Worm (Caenorhabditis elegans) whole organism, L4 larva: Measurements from ENCODE around the gene T15H9.5.
A peak's percentile ranks its signal among the peaks of the same experiment; 100 is the strongest.

Source experiments
- F10B5.3 ChIP-seq: sonication (generic microtip); optimal IDR thresholded peaks from 2 replicates; lab custom pipeline; 2016; ENCODE audit warnings: mild to moderate bottlenecking, missing genetic modification characterization, missing compliant biosample characterization
- T26A8.4 ChIP-seq: fragments of 200-800 bp; sonication (Bioruptor generic); IDR thresholded peaks from 2 replicates; pipeline ENCODE4 v1.3.6; 2022; ENCODE audit warnings: missing genetic modification characterization, missing compliant biosample characterization
- Y5F2A.4 ChIP-seq: fragments of 200-800 bp; sonication (Bioruptor generic); optimal IDR thresholded peaks from 2 replicates; lab custom pipeline; 2018; ENCODE audit warnings: mild to moderate bottlenecking, missing genetic modification characterization, missing compliant biosample characterization
- aha-1 ChIP-seq: fragments of 150-350 bp; peaks from one replicate; lab custom pipeline; 2014; ENCODE audit warnings: missing biosample characterization, missing genetic modification characterization
- ama-1 ChIP-seq: fragments of 150-350 bp; optimal IDR thresholded peaks from 2 replicates; lab custom pipeline; 2014; ENCODE audit warnings: inconsistent platforms, mixed read lengths
- arid-1 ChIP-seq: fragments of 200-800 bp; sonication (Bioruptor generic); conservative IDR thresholded peaks from 2 replicates; pipeline ENCODE4 v1.3.6; 2022; ENCODE audit warnings: missing genetic modification reagents, missing genetic modification characterization, missing compliant biosample characterization
- ceh-20 ChIP-seq: fragments of 200-800 bp; sonication (Bioruptor generic); IDR thresholded peaks from 2 replicates; pipeline ENCODE4 v1.3.6; 2022; ENCODE audit warnings: missing genetic modification reagents, missing genetic modification characterization, missing compliant biosample characterization
- ceh-32 ChIP-seq: sonication (generic microtip); optimal IDR thresholded peaks from 2 replicates; lab custom pipeline; 2016; ENCODE audit warnings: mild to moderate bottlenecking, missing genetic modification characterization, missing compliant biosample characterization; ENCODE audit not compliant: poor library complexity
- ceh-44 ChIP-seq: fragments of 200-800 bp; sonication (Bioruptor generic); IDR thresholded peaks from 2 replicates; pipeline ENCODE4 v1.3.6; 2022; ENCODE audit warnings: missing genetic modification reagents, missing genetic modification characterization, missing compliant biosample characterization
- ceh-62 ChIP-seq: sonication (generic microtip); optimal IDR thresholded peaks from 2 replicates; lab custom pipeline; 2017; ENCODE audit warnings: missing biosample characterization, missing genetic modification characterization
- daf-16 ChIP-seq, 3 experiments: sonication (generic microtip); optimal IDR thresholded peaks; 2 replicates each; lab custom pipeline; 2016 to 2017; ENCODE audit warnings: missing genetic modification characterization in 3 of 3, missing genetic modification reagents in 3 of 3, mild to moderate bottlenecking in 2 of 3, missing compliant biosample characterization in 2 of 3, missing biosample characterization in 1 of 3, moderate library complexity in 1 of 3
- dmd-6 ChIP-seq: fragments of 200-800 bp; sonication (Bioruptor generic); IDR thresholded peaks from 2 replicates; pipeline ENCODE4 v1.3.6; 2022; ENCODE audit warnings: missing genetic modification reagents, missing genetic modification characterization, missing compliant biosample characterization
- dmd-8 ChIP-seq: fragments of 200-800 bp; sonication (Bioruptor generic); IDR thresholded peaks from 2 replicates; pipeline ENCODE4 v1.3.6; 2022; ENCODE audit warnings: missing genetic modification characterization, missing compliant biosample characterization
- dmd-9 ChIP-seq: fragments of 200-800 bp; sonication (Bioruptor generic); IDR thresholded peaks from 2 replicates; pipeline ENCODE4 v1.3.6; 2022; ENCODE audit warnings: missing genetic modification reagents, missing genetic modification characterization, missing compliant biosample characterization
- dve-1 ChIP-seq: sonication (generic microtip); optimal IDR thresholded peaks from 2 replicates; lab custom pipeline; 2017; ENCODE audit warnings: antibody characterized with exemption, mild to moderate bottlenecking, missing genetic modification characterization, missing compliant biosample characterization; ENCODE audit not compliant: insufficient read depth
- egl-27 ChIP-seq: sonication (generic microtip); optimal IDR thresholded peaks from 3 replicates; lab custom pipeline; 2017; ENCODE audit warnings: missing biosample characterization, missing genetic modification reagents, missing genetic modification characterization
- gei-8 ChIP-seq: fragments of 200-800 bp; sonication (Bioruptor generic); optimal IDR thresholded peaks from 2 replicates; lab custom pipeline; 2018; ENCODE audit warnings: mild to moderate bottlenecking, missing genetic modification characterization, missing compliant biosample characterization
- hif-1 ChIP-seq, 2 experiments: sonication (generic microtip); optimal IDR thresholded peaks; 2 replicates each; lab custom pipeline; 2016 to 2017; ENCODE audit warnings: missing compliant biosample characterization in 2 of 2, missing genetic modification characterization in 2 of 2, missing genetic modification reagents in 2 of 2, missing genotype in 2 of 2, mild to moderate bottlenecking in 1 of 2
- lin-38 ChIP-seq: fragments of 200-800 bp; sonication (Bioruptor generic); IDR thresholded peaks from 2 replicates; pipeline ENCODE4 v1.3.6; 2022; ENCODE audit warnings: missing genetic modification reagents, missing genetic modification characterization, missing compliant biosample characterization
- lir-3 ChIP-seq: sonication (generic microtip); optimal IDR thresholded peaks from 2 replicates; lab custom pipeline; 2016; ENCODE audit warnings: mild to moderate bottlenecking, missing genetic modification characterization, missing compliant biosample characterization
- nhr-11 ChIP-seq: fragments of 150-350 bp; optimal IDR thresholded peaks from 2 replicates; lab custom pipeline; 2014; ENCODE audit warnings: missing biosample characterization, missing genetic modification characterization
- nhr-111 ChIP-seq: fragments of 200-800 bp; sonication (Bioruptor generic); optimal IDR thresholded peaks from 2 replicates; lab custom pipeline; 2018; ENCODE audit warnings: mild to moderate bottlenecking, missing genetic modification characterization, missing compliant biosample characterization
- nhr-237 ChIP-seq: sonication (generic microtip); optimal IDR thresholded peaks from 2 replicates; lab custom pipeline; 2017; ENCODE audit warnings: missing biosample characterization, missing genetic modification characterization
- nhr-28 ChIP-seq: fragments of 150-350 bp; optimal IDR thresholded peaks from 2 replicates; lab custom pipeline; 2014; ENCODE audit warnings: missing biosample characterization, missing genetic modification characterization
- nhr-41 ChIP-seq: fragments of 200-800 bp; sonication (Bioruptor generic); IDR thresholded peaks from 2 replicates; pipeline ENCODE4 v1.3.6; 2022; ENCODE audit warnings: missing genetic modification reagents, missing genetic modification characterization, missing compliant biosample characterization
- nhr-6 ChIP-seq: fragments of 150-350 bp; optimal IDR thresholded peaks from 2 replicates; lab custom pipeline; 2014; ENCODE audit warnings: missing biosample characterization, missing genetic modification characterization
- nhr-76 ChIP-seq: fragments of 150-350 bp; optimal IDR thresholded peaks from 2 replicates; lab custom pipeline; 2014; ENCODE audit warnings: missing biosample characterization, missing genetic modification characterization
- rbr-2 ChIP-seq: sonication (generic microtip); optimal IDR thresholded peaks from 2 replicates; lab custom pipeline; 2016; ENCODE audit warnings: missing genotype, missing genetic modification characterization, missing compliant biosample characterization
- set-16 ChIP-seq: fragments of 200-800 bp; sonication (Bioruptor generic); IDR thresholded peaks from 2 replicates; pipeline ENCODE4 v1.3.6; 2022; ENCODE audit warnings: missing genetic modification reagents, missing genetic modification characterization, missing compliant biosample characterization
- spr-3 ChIP-seq: fragments of 200-800 bp; sonication (Bioruptor generic); optimal IDR thresholded peaks from 2 replicates; lab custom pipeline; 2018; ENCODE audit warnings: mild to moderate bottlenecking, missing genetic modification characterization, missing compliant biosample characterization
- zag-1 ChIP-seq: fragments of 150-350 bp; optimal IDR thresholded peaks from 2 replicates; lab custom pipeline; 2014; ENCODE audit warnings: missing biosample characterization, missing genetic modification characterization
- zfp-3 ChIP-seq: fragments of 200-800 bp; sonication (Bioruptor generic); conservative IDR thresholded peaks from 2 replicates; pipeline ENCODE4 v1.3.6; 2022; ENCODE audit warnings: missing genetic modification reagents, missing genetic modification characterization, missing compliant biosample characterization
- zip-11 ChIP-seq: fragments of 200-800 bp; sonication (Bioruptor generic); IDR thresholded peaks from 2 replicates; pipeline ENCODE4 v1.3.6; 2022; ENCODE audit warnings: missing genetic modification characterization, missing compliant biosample characterization
- ztf-7 ChIP-seq: fragments of 150-350 bp; optimal IDR thresholded peaks from 2 replicates; lab custom pipeline; 2014; ENCODE audit warnings: missing biosample characterization, missing genetic modification characterization

T15H9.5 gene

ce11 chrII:9597516-9598047, 13.7 kb downstream of the T15H9.5 start, which contains the start of gene mrpl-53:
Gene mrpl-53, plus strand, starts transcription at chrII:9597622.
- TF ChIP-seq zfp-3 (GFP tag; lab: Robert Waterston, UW) (0 out of 2 replicates have a peak, but pooled peaks have one; percentile 65), ceh-62 (tag; lab: Kevin White, UChicago) (no peak), hif-1 (tag; optimal IDR thresholded peaks at IDR 0.05; lab: Kevin White, UChicago) (peak in 1 of 2 experiments; percentile 8), aha-1 (peak; percentile 92), daf-16 (GFP tag; optimal IDR thresholded peaks at IDR 0.05; lab: Kevin White, UChicago) (peak in 1 of 2 experiments; percentile 8), daf-16 (tag; optimal IDR thresholded peaks at IDR 0.05; lab: Kevin White, UChicago) (no peak), ceh-20 (GFP tag; lab: Robert Waterston, UW) (no peak), arid-1 (0 out of 2 replicates have a peak, but pooled peaks have one; percentile 7), ama-1 (lab: Kevin White, UChicago) (peak; percentile 6), set-16 (GFP tag; lab: Robert Waterston, UW) (no peak), dve-1 (tag; lab: Kevin White, UChicago) (peak; percentile 1)

- TF ChIP-seq ama-1 (lab: Kevin White, UChicago): no peak
- TF ChIP-seq lin-38 (GFP tag; lab: Robert Waterston, UW): no peak
- no peak for TF ChIP-seq nhr-76 (tag; lab: Kevin White, UChicago)
- no peak for TF ChIP-seq nhr-6
- TF ChIP-seq T26A8.4: no peak
- TF ChIP-seq Y5F2A.4 (GFP tag; lab: Kevin White, UChicago): no peak
Observed at ce11 chrII:9596401-9596800, 14.8 kb downstream of the T15H9.5 start, which contains the start of gene E02H1.6. Gene E02H1.6, plus strand, starts transcription at chrII:9596701.

- TF ChIP-seq ceh-44 (GFP tag; lab: Robert Waterston, UW) (no peak), ceh-32 (tag; lab: Kevin White, UChicago) (no peak), nhr-41 (GFP tag; lab: Robert Waterston, UW) (no peak), lir-3 (tag; lab: Kevin White, UChicago) (no peak), Y5F2A.4 (GFP tag; lab: Kevin White, UChicago) (no peak), zip-11 (GFP tag; lab: Robert Waterston, UW) (no peak), rbr-2 (tag; lab: Kevin White, UChicago) (no peak), nhr-28 (tag; lab: Kevin White, UChicago) (no peak), F10B5.3 (tag; lab: Kevin White, UChicago) (no peak), nhr-237 (no peak), dmd-6 (GFP tag; lab: Robert Waterston, UW) (no peak), dmd-9 (GFP tag; lab: Robert Waterston, UW) (no peak), gei-8 (GFP tag; lab: Kevin White, UChicago) (no peak)
Observed at ce11 chrII:9594924-9595323, 16.3 kb downstream of the T15H9.5 start, which contains the start of gene E02H1.5. Gene E02H1.5, plus strand, starts transcription at chrII:9595224.

ce11 chrII:9592737-9593136, 18.5 kb downstream of the T15H9.5 start, which contains the start of gene parp-2:
Gene parp-2, plus strand, starts transcription at chrII:9593037.
- TF ChIP-seq Y5F2A.4 (GFP tag; lab: Kevin White, UChicago) (no peak), zag-1 (tag; lab: Kevin White, UChicago) (no peak), nhr-111 (GFP tag; lab: Kevin White, UChicago) (no peak), lir-3 (tag; lab: Kevin White, UChicago) (no peak), egl-27 (tag; lab: Kevin White, UChicago) (no peak), dmd-8 (no peak), ztf-7 (tag; lab: Kevin White, UChicago) (no peak), arid-1 (no peak), gei-8 (GFP tag; lab: Kevin White, UChicago) (no peak), spr-3 (no peak), nhr-11 (tag; lab: Kevin White, UChicago) (no peak)
